Fruit fly (Drosophila melanogaster) whole organism, embryonic: ENCODE results near the gene CG15773.

Source experiments
- Awh ChIP-seq: fragments of 200-800 bp; sonication (Bioruptor generic); IDR thresholded peaks from 2 replicates; pipeline ENCODE4, ENCODE4 v1.3.6; 2022; ENCODE audit warnings: missing biosample characterization, missing genetic modification characterization
- B-H2 ChIP-seq: fragments of 200-800 bp; sonication (Bioruptor generic); optimal IDR thresholded peaks from 2 replicates; lab custom pipeline; 2018; ENCODE audit warnings: missing biosample characterization, mild to moderate bottlenecking, missing genetic modification characterization
- Blimp-1 ChIP-seq: fragments of 200-800 bp; sonication (Bioruptor generic); optimal IDR thresholded peaks from 3 replicates; lab custom pipeline; 2018; ENCODE audit warnings: missing biosample characterization, missing genetic modification characterization, mild to moderate bottlenecking, moderate library complexity, missing genetic modification reagents
- Bteb2 ChIP-seq: fragments of 200-800 bp; sonication (Bioruptor generic); optimal IDR thresholded peaks from 2 replicates; lab custom pipeline; 2016; ENCODE audit warnings: missing biosample characterization, missing genetic modification characterization
- CG10147 ChIP-seq: fragments of 200-800 bp; sonication (Bioruptor generic); optimal IDR thresholded peaks from 2 replicates; lab custom pipeline; 2019; ENCODE audit warnings: missing biosample characterization, mild to moderate bottlenecking, missing genetic modification characterization, moderate library complexity
- CG10543 ChIP-seq: fragments of 200-800 bp; sonication (Bioruptor generic); optimal IDR thresholded peaks from 3 replicates; lab custom pipeline; 2017; ENCODE audit warnings: missing biosample characterization, mild to moderate bottlenecking, missing genetic modification characterization, moderate library complexity
- CG15514 ChIP-seq: fragments of 200-800 bp; sonication (Bioruptor generic); optimal IDR thresholded peaks from 3 replicates; lab custom pipeline; 2017; ENCODE audit warnings: missing biosample characterization, missing genetic modification characterization, mild to moderate bottlenecking, moderate library complexity, missing genetic modification reagents
- CG1832 ChIP-seq: fragments of 200-800 bp; sonication (Bioruptor generic); optimal IDR thresholded peaks from 2 replicates; lab custom pipeline; 2017; ENCODE audit warnings: missing biosample characterization, mild to moderate bottlenecking, missing genetic modification characterization, inconsistent platforms
- CG3281 ChIP-seq: fragments of 200-800 bp; sonication (Bioruptor generic); optimal IDR thresholded peaks from 3 replicates; lab custom pipeline; 2017; ENCODE audit warnings: missing biosample characterization, mild to moderate bottlenecking, missing genetic modification characterization
- CG4820 ChIP-seq: fragments of 200-800 bp; sonication (Bioruptor generic); optimal IDR thresholded peaks from 3 replicates; lab custom pipeline; 2016; ENCODE audit warnings: missing biosample characterization, missing genetic modification characterization
- CG4854 ChIP-seq: fragments of 200-800 bp; sonication (Bioruptor generic); optimal IDR thresholded peaks from 2 replicates; lab custom pipeline; 2016; ENCODE audit warnings: missing biosample characterization, missing genetic modification characterization, inconsistent platforms
- CG6272 ChIP-seq: fragments of 200-800 bp; sonication (Bioruptor generic); IDR thresholded peaks from 2 replicates; pipeline ENCODE4 v1.3.6; 2022; ENCODE audit warnings: missing biosample characterization, missing genetic modification characterization
- CG6854 ChIP-seq: fragments of 200-800 bp; sonication (Bioruptor generic); optimal IDR thresholded peaks from 3 replicates; lab custom pipeline; 2017; ENCODE audit warnings: missing biosample characterization, mild to moderate bottlenecking, missing genetic modification characterization
- CG7372 ChIP-seq: fragments of 200-800 bp; sonication (Bioruptor generic); IDR thresholded peaks from 2 replicates; pipeline ENCODE4 v1.3.6; 2022; ENCODE audit warnings: missing biosample characterization, missing genetic modification characterization
- CG8765 ChIP-seq: fragments of 200-800 bp; sonication (Bioruptor generic); IDR thresholded peaks from 2 replicates; pipeline ENCODE4 v1.3.6; 2022; ENCODE audit warnings: missing biosample characterization, missing genetic modification characterization
- D19B ChIP-seq: fragments of 200-800 bp; sonication (Bioruptor generic); optimal IDR thresholded peaks from 2 replicates; lab custom pipeline; 2017; ENCODE audit warnings: missing biosample characterization, mild to moderate bottlenecking, missing genetic modification characterization
- Deaf1 ChIP-seq: fragments of 200-800 bp; optimal IDR thresholded peaks from 3 replicates; lab custom pipeline; 2019; ENCODE audit warnings: missing biosample characterization, mild to moderate bottlenecking, missing genetic modification characterization, moderate library complexity
- Dp ChIP-seq: fragments of 200-800 bp; sonication (Bioruptor generic); optimal IDR thresholded peaks from 2 replicates; lab custom pipeline; 2018; ENCODE audit warnings: missing biosample characterization, mild to moderate bottlenecking, missing genetic modification characterization, moderate library complexity
- Dref ChIP-seq: fragments of 200-800 bp; sonication (Bioruptor generic); IDR thresholded peaks from 2 replicates; pipeline ENCODE4 v1.3.6; 2022; ENCODE audit warnings: missing biosample characterization, missing genetic modification characterization
- Hand ChIP-seq: fragments of 200-800 bp; sonication (Bioruptor generic); optimal IDR thresholded peaks from 2 replicates; lab custom pipeline; 2017; ENCODE audit warnings: mild to moderate bottlenecking, missing biosample characterization, missing genetic modification reagents, missing genetic modification characterization
- Hsf ChIP-seq: fragments of 200-800 bp; sonication (Bioruptor generic); optimal IDR thresholded peaks from 3 replicates; lab custom pipeline; 2016; ENCODE audit warnings: missing biosample characterization, missing genetic modification characterization
- Lim3 ChIP-seq: fragments of 200-800 bp; sonication (Bioruptor generic); IDR thresholded peaks from 2 replicates; pipeline ENCODE4 v1.3.6; 2022; ENCODE audit warnings: missing biosample characterization, missing genetic modification characterization
- Neu2 ChIP-seq: fragments of 200-800 bp; sonication (Bioruptor generic); optimal IDR thresholded peaks from 3 replicates; lab custom pipeline; 2016; ENCODE audit warnings: missing biosample characterization, missing genetic modification characterization, borderline replicate concordance
- Oaz ChIP-seq: fragments of 200-800 bp; sonication (Bioruptor generic); IDR thresholded peaks from 2 replicates; pipeline ENCODE4 v1.3.6; 2022; ENCODE audit warnings: missing biosample characterization, missing genetic modification characterization
- Rfx ChIP-seq: fragments of 200-800 bp; sonication (Bioruptor generic); IDR thresholded peaks from 2 replicates; pipeline ENCODE4 v1.3.6; 2022; ENCODE audit warnings: missing biosample characterization, missing genetic modification characterization
- Sin3A ChIP-seq: fragments of >200 bp; optimal IDR thresholded peaks from 2 replicates; lab custom pipeline; 2018
- Sry-β ChIP-seq: fragments of 200-800 bp; sonication (Bioruptor generic); optimal IDR thresholded peaks from 2 replicates; lab custom pipeline; 2018; ENCODE audit warnings: missing biosample characterization, mild to moderate bottlenecking, missing genetic modification characterization, moderate library complexity
- Vsx1 ChIP-seq: fragments of 200-800 bp; sonication (Bioruptor generic); optimal IDR thresholded peaks from 2 replicates; lab custom pipeline; 2017; ENCODE audit warnings: missing biosample characterization, mild to moderate bottlenecking, missing genetic modification characterization, missing genetic modification reagents
- ci ChIP-seq: fragments of 200-800 bp; sonication (Bioruptor generic); IDR thresholded peaks from 3 replicates; pipeline ENCODE4 v1.3.6; 2022; ENCODE audit warnings: missing biosample characterization, missing genetic modification characterization
- corto ChIP-seq: fragments of 200-800 bp; sonication (Bioruptor generic); optimal IDR thresholded peaks from 2 replicates; lab custom pipeline; 2016; ENCODE audit warnings: missing biosample characterization, mild to moderate bottlenecking, missing genetic modification characterization, moderate library complexity
- ewg ChIP-seq: fragments of 200-800 bp; sonication (Bioruptor generic); optimal IDR thresholded peaks from 3 replicates; lab custom pipeline; 2017; ENCODE audit warnings: mild to moderate bottlenecking, missing biosample characterization, missing genetic modification reagents, missing genetic modification characterization
- fru ChIP-seq: fragments of >200 bp; optimal IDR thresholded peaks from 2 replicates; lab custom pipeline; 2017
- gem ChIP-seq: fragments of 200-800 bp; sonication (Bioruptor generic); optimal IDR thresholded peaks from 2 replicates; lab custom pipeline; 2019; ENCODE audit warnings: missing biosample characterization, mild to moderate bottlenecking, missing genetic modification characterization, moderate library complexity
- grn ChIP-seq: fragments of 200-800 bp; sonication (Bioruptor generic); optimal IDR thresholded peaks from 3 replicates; lab custom pipeline; 2017; ENCODE audit warnings: missing biosample characterization, missing genetic modification characterization
- hth ChIP-seq: fragments of >200 bp; optimal IDR thresholded peaks from 2 replicates; lab custom pipeline; 2017; ENCODE audit warnings: inconsistent platforms
- ind ChIP-seq: fragments of 200-800 bp; sonication (Bioruptor generic); optimal IDR thresholded peaks from 3 replicates; lab custom pipeline; 2016; ENCODE audit warnings: missing biosample characterization, missing genetic modification characterization
- jigr1 ChIP-seq: fragments of 200-800 bp; sonication (Bioruptor generic); IDR thresholded peaks from 3 replicates; pipeline ENCODE4 v1.3.6; 2022; ENCODE audit warnings: missing biosample characterization, missing genetic modification characterization
- knrl ChIP-seq: fragments of 200-800 bp; sonication (Bioruptor generic); IDR thresholded peaks from 3 replicates; pipeline ENCODE4 v1.3.6; 2022; ENCODE audit warnings: missing biosample characterization, missing genetic modification characterization; ENCODE audit not compliant: partially characterized antibody
- lilli ChIP-seq: fragments of 200-800 bp; sonication (Bioruptor generic); optimal IDR thresholded peaks from 3 replicates; lab custom pipeline; 2016; ENCODE audit warnings: missing biosample characterization, missing genetic modification characterization
- pum ChIP-seq: fragments of 200-800 bp; sonication (Bioruptor generic); optimal IDR thresholded peaks from 2 replicates; lab custom pipeline; 2016; ENCODE audit warnings: missing biosample characterization, missing genetic modification characterization
- repo ChIP-seq: fragments of 200-800 bp; sonication (Bioruptor generic); optimal IDR thresholded peaks from 2 replicates; lab custom pipeline; 2016; ENCODE audit warnings: missing biosample characterization, missing genetic modification characterization
- rib ChIP-seq: fragments of 200-800 bp; sonication (Bioruptor generic); IDR thresholded peaks from 2 replicates; pipeline ENCODE4 v1.3.6; 2022; ENCODE audit warnings: missing biosample characterization, missing genetic modification characterization
- shn ChIP-seq: fragments of 200-800 bp; sonication (Bioruptor generic); optimal IDR thresholded peaks from 3 replicates; lab custom pipeline; 2016; ENCODE audit warnings: missing biosample characterization, missing genetic modification characterization
- sima ChIP-seq: fragments of 200-800 bp; sonication (Bioruptor generic); optimal IDR thresholded peaks from 2 replicates; lab custom pipeline; 2016; ENCODE audit warnings: missing biosample characterization, missing genetic modification characterization
- sob ChIP-seq: fragments of 200-800 bp; sonication (Bioruptor generic); IDR thresholded peaks from 2 replicates; pipeline ENCODE4 v1.3.6; 2022; ENCODE audit warnings: missing biosample characterization, missing genetic modification characterization
- tll ChIP-seq, 2 experiments: fragments of 200-800 bp in 1 of 2; fragments of >200 bp in 1 of 2; sonication (Bioruptor generic) in 1 of 2; optimal IDR thresholded peaks; 2 replicates each; lab custom pipeline; 2017 to 2019; ENCODE audit warnings: missing biosample characterization in 2 of 2, missing genetic modification characterization in 2 of 2, mild to moderate bottlenecking in 1 of 2, moderate library complexity in 1 of 2
- toy ChIP-seq: fragments of 200-800 bp; sonication (Bioruptor generic); IDR thresholded peaks from 2 replicates; pipeline ENCODE4 v1.3.6; 2022; ENCODE audit warnings: missing biosample characterization, missing genetic modification characterization
- twi ChIP-seq: fragments of 200-800 bp; optimal IDR thresholded peaks from 2 replicates; lab custom pipeline; 2019; ENCODE audit warnings: missing biosample characterization, mild to moderate bottlenecking, missing genetic modification characterization, moderate library complexity
- wek ChIP-seq: fragments of 200-800 bp; sonication (Bioruptor generic); optimal IDR thresholded peaks from 3 replicates; lab custom pipeline; 2018; ENCODE audit warnings: missing biosample characterization, mild to moderate bottlenecking, missing genetic modification characterization, moderate library complexity
- zen2 ChIP-seq: fragments of 200-800 bp; sonication (Bioruptor generic); IDR thresholded peaks from 3 replicates; pipeline ENCODE4 v1.3.6; 2022; ENCODE audit warnings: missing biosample characterization, missing genetic modification characterization; ENCODE audit not compliant: partially characterized antibody

Gene CG15773

DNA sequence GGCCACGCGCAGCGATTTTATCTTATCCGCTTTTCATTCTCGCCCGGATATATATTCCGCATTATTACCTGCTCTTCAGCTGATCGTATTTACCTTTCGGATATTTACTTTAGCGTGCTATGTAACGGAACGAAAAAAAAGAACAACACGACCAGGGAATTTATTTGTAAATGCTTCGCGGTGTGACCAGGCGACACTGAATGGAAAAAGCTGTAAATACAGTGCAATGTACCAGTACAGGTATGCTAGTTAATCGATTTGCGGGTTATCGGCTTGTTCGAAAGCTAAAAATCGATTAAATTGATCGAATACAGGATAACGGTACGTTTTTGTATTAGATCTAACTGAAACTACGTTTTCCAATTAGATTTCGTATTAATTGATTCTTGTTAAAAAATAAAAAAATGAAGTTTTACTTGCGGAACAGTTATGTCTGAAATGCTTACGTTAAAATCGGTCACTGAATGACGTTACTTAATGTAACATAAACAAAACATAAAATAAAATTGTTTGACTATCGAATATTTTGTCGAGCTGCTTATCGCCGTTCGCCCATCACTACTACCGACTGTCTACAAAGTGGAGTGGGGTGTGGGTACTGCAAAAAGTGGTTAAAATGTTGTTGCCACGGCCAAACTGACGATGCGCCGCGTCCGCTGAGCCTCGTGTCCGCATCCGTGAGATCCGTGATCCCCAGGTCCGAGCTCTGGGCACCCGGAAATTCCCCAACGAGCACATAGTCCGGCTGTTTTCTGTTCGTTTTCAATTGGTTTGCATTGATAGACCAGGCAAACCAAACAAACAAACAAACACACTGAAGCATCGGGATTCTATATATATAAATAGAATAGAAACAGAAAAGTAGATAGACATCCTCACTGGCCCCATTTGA, 31.7 kb downstream of the CG15773 start, which contains the start of the genes MAPk-Ak2 and CG42699 (continued):
- no peak for TF ChIP-seq CG6272 (GFP tag; lab: Robert Waterston, UW)
- TF ChIP-seq CG15514, result peak; percentile 75
- peak; percentile 87 for TF ChIP-seq B-H2 (GFP tag; lab: Kevin White, UChicago)
- TF ChIP-seq CG1832 (GFP tag; lab: Kevin White, UChicago), result no peak
- TF ChIP-seq Dref (GFP tag; lab: Robert Waterston, UW), result peak; percentile 86
- peak; percentile 78 for TF ChIP-seq Vsx1 (GFP tag; lab: Kevin White, UChicago)
- peak; percentile 96 for TF ChIP-seq CG10543 (GFP tag; lab: Kevin White, UChicago)
- TF ChIP-seq Deaf1 (tag; lab: Kevin White, UChicago), result peak; percentile 21
- peak; percentile 75 for TF ChIP-seq repo
- TF ChIP-seq D19B (GFP tag; lab: Kevin White, UChicago), result peak; percentile 36
- TF ChIP-seq Hand (GFP tag; lab: Kevin White, UChicago), result peak; percentile 62
- no peak for TF ChIP-seq jigr1 (GFP tag; lab: Robert Waterston, UW)
- TF ChIP-seq CG8765, result no peak
- peak; percentile 79 for TF ChIP-seq sob (GFP tag; lab: Robert Waterston, UW)
- TF ChIP-seq Hsf (GFP tag; lab: Kevin White, UChicago), result peak; percentile 25
- peak; percentile 74 for TF ChIP-seq CG6854 (GFP tag; lab: Kevin White, UChicago)
- TF ChIP-seq knrl (GFP tag; lab: Robert Waterston, UW), result peak; percentile 56; the same call in 2 of the 3 replicates
- TF ChIP-seq zen2 (GFP tag; lab: Robert Waterston, UW), result 0 out of 3 replicates have a peak, but pooled peaks have one; percentile 40
- no peak for TF ChIP-seq Oaz (GFP tag; lab: Robert Waterston, UW)
- TF ChIP-seq Lim3 (GFP tag; lab: Robert Waterston, UW), result no peak
- peak; percentile 71 for TF ChIP-seq ewg (GFP tag; lab: Kevin White, UChicago)
- TF ChIP-seq twi (tag; lab: Kevin White, UChicago), result peak; percentile 15
- TF ChIP-seq CG10147 (GFP tag; lab: Kevin White, UChicago), result no peak
- TF ChIP-seq pum (GFP tag; lab: Kevin White, UChicago), result peak; percentile 45
- peak; percentile 61 for TF ChIP-seq Sin3A (lab: Kevin White, UChicago)
- TF ChIP-seq CG7372 (GFP tag; lab: Robert Waterston, UW), result peak; percentile 38; the same call in 1 of the 2 replicates
- TF ChIP-seq CG3281, result peak; percentile 76
- peak; percentile 88 for TF ChIP-seq wek (GFP tag; lab: Kevin White, UChicago)
- peak; percentile 67 for TF ChIP-seq lilli (GFP tag; lab: Kevin White, UChicago)
- peak; percentile 94 for TF ChIP-seq Awh (GFP tag; lab: Robert Waterston, UW)
- peak; percentile 72 for TF ChIP-seq Blimp-1 (GFP tag; lab: Kevin White, UChicago)
- no peak for TF ChIP-seq tll (GFP tag; optimal IDR thresholded peaks at IDR 0.05; lab: Kevin White, UChicago)
- TF ChIP-seq gem (tag; lab: Kevin White, UChicago), result peak; percentile 69
- no peak for TF ChIP-seq fru (lab: Kevin White, UChicago)
- peak; percentile 46 for TF ChIP-seq sima (GFP tag; lab: Kevin White, UChicago)
- TF ChIP-seq rib (GFP tag; lab: Robert Waterston, UW), result 0 out of 2 replicates have a peak, but pooled peaks have one; percentile 15
- TF ChIP-seq, all 482 proteins: peak for 382

DNA sequence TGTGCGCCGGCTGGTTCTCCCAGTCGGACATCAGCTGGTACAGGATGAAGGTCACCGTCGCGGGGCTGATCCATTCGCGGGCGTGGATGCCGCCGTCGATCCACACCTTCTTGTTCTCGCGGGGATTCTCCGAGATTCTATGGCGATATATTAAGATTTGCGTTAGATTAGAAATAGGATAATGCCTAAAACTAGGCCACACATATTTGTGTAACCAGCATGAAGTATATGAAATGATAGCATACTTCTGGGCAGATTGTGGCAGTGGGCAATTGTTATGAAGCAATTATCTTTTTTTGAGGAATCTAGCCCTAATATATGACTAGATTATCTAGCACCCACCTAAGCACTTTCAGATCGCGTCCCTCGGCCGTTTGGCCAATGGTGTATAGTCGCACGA, 34.2 kb downstream of the CG15773 start:
- TF ChIP-seq Rfx (GFP tag; lab: Robert Waterston, UW) (no peak), Sry-β (no peak), toy (GFP tag; lab: Robert Waterston, UW) (no peak), CG4820 (GFP tag; lab: Kevin White, UChicago) (no peak), ci (no peak), ind (no peak), Dp (GFP tag; lab: Kevin White, UChicago) (no peak), Neu2 (no peak), corto (GFP tag; lab: Kevin White, UChicago) (no peak), grn (GFP tag; lab: Kevin White, UChicago) (peak; percentile 94), hth (lab: Kevin White, UChicago) (no peak), Bteb2 (GFP tag; lab: Kevin White, UChicago) (no peak), CG4854 (GFP tag; lab: Kevin White, UChicago) (no peak), shn (no peak)
